Worm (Caenorhabditis elegans) whole organism, mixed stage, embryonic: ENCODE measurements around the gene srbc-65.

ENCODE experiments used
- bed-3 ChIP-seq: fragments of 200-800 bp; sonication (Bioruptor generic); optimal IDR thresholded peaks from 3 replicates; lab custom pipeline; 2018; ENCODE audit warnings: mild to moderate bottlenecking, missing genetic modification characterization, moderate library complexity, missing compliant biosample characterization
- pha-4 ChIP-seq: fragments of 150-350 bp; optimal IDR thresholded peaks from 2 replicates; lab custom pipeline; 2018; ENCODE audit warnings: missing biosample characterization, missing genetic modification reagents, missing genetic modification characterization
- unc-62 ChIP-seq: fragments of 150-350 bp; optimal IDR thresholded peaks from 2 replicates; lab custom pipeline; 2014; ENCODE audit warnings: missing biosample characterization, missing genetic modification reagents, missing genetic modification characterization

DNA sequence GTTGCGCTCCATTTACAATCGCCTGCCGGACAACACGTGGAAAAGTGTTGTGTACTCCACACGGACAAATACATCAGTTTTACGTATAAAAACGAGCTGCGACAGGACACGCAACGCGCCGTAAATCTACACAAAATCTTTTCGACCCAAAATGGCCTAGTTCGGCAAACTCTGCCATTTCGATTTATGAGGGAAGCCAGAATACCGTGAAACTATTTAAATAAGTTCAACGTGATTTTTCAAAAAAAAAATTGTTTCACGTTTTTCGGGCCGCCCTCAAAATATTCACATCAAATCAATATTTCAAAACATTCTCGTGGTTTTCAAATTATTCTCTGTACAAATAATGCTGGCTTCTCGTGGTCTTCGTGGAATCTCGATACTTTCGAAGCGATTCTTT, 23.9 kb upstream of the srbc-65 start, which contains the start of gene F36D3.8:
- TF ChIP-seq pha-4 (tag; lab: Kevin White, UChicago): no peak
- TF ChIP-seq bed-3 (GFP tag; lab: Kevin White, UChicago): no peak
- no peak for TF ChIP-seq unc-62 (GFP tag; lab: Kevin White, UChicago)
